Fruit fly (Drosophila melanogaster) whole organism, embryonic: Measurements from ENCODE around the gene UQCR-14.

Source experiments
- Aef1 ChIP-seq: fragments of 200-800 bp; sonication (Bioruptor generic); IDR thresholded peaks from 3 replicates; pipeline ENCODE4 v1.3.6; 2022; ENCODE audit warnings: missing biosample characterization, missing genetic modification characterization
- Antp ChIP-seq: fragments of 200-800 bp; sonication (Bioruptor generic); optimal IDR thresholded peaks from 3 replicates; lab custom pipeline; 2016; ENCODE audit warnings: missing biosample characterization, missing genetic modification characterization
- Bdp1 ChIP-seq: fragments of 200-800 bp; sonication (Bioruptor generic); optimal IDR thresholded peaks from 3 replicates; lab custom pipeline; 2016; ENCODE audit warnings: missing biosample characterization, missing genetic modification characterization
- Bteb2 ChIP-seq: fragments of 200-800 bp; sonication (Bioruptor generic); optimal IDR thresholded peaks from 2 replicates; lab custom pipeline; 2016; ENCODE audit warnings: missing biosample characterization, missing genetic modification characterization
- CG12155 ChIP-seq: fragments of 200-800 bp; sonication (Bioruptor generic); optimal IDR thresholded peaks from 3 replicates; lab custom pipeline; 2016; ENCODE audit warnings: missing biosample characterization, missing genetic modification characterization
- CG12391 ChIP-seq: fragments of 200-800 bp; sonication (Bioruptor generic); optimal IDR thresholded peaks from 3 replicates; lab custom pipeline; 2018; ENCODE audit warnings: missing biosample characterization, mild to moderate bottlenecking, missing genetic modification characterization, moderate library complexity
- CG12744 ChIP-seq: fragments of 200-800 bp; sonication (Bioruptor generic); optimal IDR thresholded peaks from 2 replicates; lab custom pipeline; 2016; ENCODE audit warnings: missing biosample characterization, missing genetic modification characterization
- CG15514 ChIP-seq: fragments of 200-800 bp; sonication (Bioruptor generic); optimal IDR thresholded peaks from 3 replicates; lab custom pipeline; 2017; ENCODE audit warnings: missing biosample characterization, missing genetic modification characterization, mild to moderate bottlenecking, moderate library complexity, missing genetic modification reagents
- CG18011 ChIP-seq: fragments of 200-800 bp; sonication (Bioruptor generic); optimal IDR thresholded peaks from 2 replicates; lab custom pipeline; 2017; ENCODE audit warnings: missing biosample characterization, missing genetic modification characterization, mild to moderate bottlenecking, moderate library complexity, missing genotype
- CG18764 ChIP-seq: fragments of 200-800 bp; sonication (Bioruptor generic); optimal IDR thresholded peaks from 3 replicates; lab custom pipeline; 2016; ENCODE audit warnings: missing biosample characterization, missing genetic modification characterization
- CG2199 ChIP-seq: fragments of 200-800 bp; sonication (Bioruptor generic); IDR thresholded peaks from 3 replicates; pipeline ENCODE4 v1.3.6; 2022; ENCODE audit warnings: missing biosample characterization, missing genetic modification characterization
- CG30431 ChIP-seq: fragments of 200-800 bp; sonication (Bioruptor generic); optimal IDR thresholded peaks from 2 replicates; lab custom pipeline; 2017; ENCODE audit warnings: missing biosample characterization, missing genetic modification characterization
- CG3726 ChIP-seq: fragments of 200-800 bp; sonication (Bioruptor generic); IDR thresholded peaks from 3 replicates; pipeline ENCODE4, ENCODE4 v1.3.6; 2022; ENCODE audit warnings: missing biosample characterization, missing genetic modification characterization
- CG3995 ChIP-seq: fragments of 200-800 bp; sonication (Bioruptor generic); optimal IDR thresholded peaks from 3 replicates; lab custom pipeline; 2016; ENCODE audit warnings: missing biosample characterization, missing genetic modification characterization
- CG42726 ChIP-seq: fragments of 200-800 bp; sonication (Bioruptor generic); IDR thresholded peaks from 2 replicates; pipeline ENCODE4 v1.3.6; 2022; ENCODE audit warnings: missing biosample characterization, missing genetic modification characterization; ENCODE audit not compliant: partially characterized antibody
- CG5245 ChIP-seq: fragments of 200-800 bp; sonication (Bioruptor generic); optimal IDR thresholded peaks from 3 replicates; lab custom pipeline; 2016; ENCODE audit warnings: missing biosample characterization, missing genetic modification characterization
- CG5953 ChIP-seq: fragments of 200-800 bp; sonication (Bioruptor generic); IDR thresholded peaks from 2 replicates; pipeline ENCODE4 v1.3.6; 2022; ENCODE audit warnings: missing biosample characterization, missing genetic modification characterization
- CG6654 ChIP-seq: fragments of 200-800 bp; sonication (Bioruptor generic); optimal IDR thresholded peaks from 2 replicates; lab custom pipeline; 2017; ENCODE audit warnings: missing biosample characterization, mild to moderate bottlenecking, missing genetic modification characterization
- CG8944 ChIP-seq: fragments of 200-800 bp; sonication (Bioruptor generic); optimal IDR thresholded peaks from 3 replicates; lab custom pipeline; 2016; ENCODE audit warnings: missing biosample characterization, missing genetic modification characterization
- D19A ChIP-seq: fragments of 200-800 bp; optimal IDR thresholded peaks from 3 replicates; lab custom pipeline; 2019; ENCODE audit warnings: missing biosample characterization, mild to moderate bottlenecking, missing genetic modification characterization, moderate library complexity
- Dip2 ChIP-seq: fragments of 200-800 bp; sonication (Bioruptor generic); IDR thresholded peaks from 2 replicates; pipeline ENCODE4 v1.3.6; 2022; ENCODE audit warnings: missing biosample characterization, missing genetic modification characterization
- Ets97D ChIP-seq: fragments of 200-800 bp; sonication (Bioruptor generic); optimal IDR thresholded peaks from 3 replicates; lab custom pipeline; 2016; ENCODE audit warnings: missing biosample characterization, missing genetic modification characterization
- H2.0 ChIP-seq: fragments of 200-800 bp; sonication (Bioruptor generic); IDR thresholded peaks from 2 replicates; pipeline ENCODE4 v1.3.6; 2022; ENCODE audit warnings: missing biosample characterization, missing genetic modification characterization
- Hmr ChIP-seq: fragments of 200-800 bp; sonication (Bioruptor generic); optimal IDR thresholded peaks from 3 replicates; lab custom pipeline; 2017; ENCODE audit warnings: mild to moderate bottlenecking, missing biosample characterization, missing genetic modification reagents, missing genetic modification characterization
- Lim3 ChIP-seq: fragments of 200-800 bp; sonication (Bioruptor generic); IDR thresholded peaks from 2 replicates; pipeline ENCODE4 v1.3.6; 2022; ENCODE audit warnings: missing biosample characterization, missing genetic modification characterization
- Mes4 ChIP-seq: fragments of 200-800 bp; sonication (Bioruptor generic); optimal IDR thresholded peaks from 2 replicates; lab custom pipeline; 2016; ENCODE audit warnings: missing biosample characterization, missing genetic modification characterization
- NC2β ChIP-seq: fragments of 200-800 bp; sonication (Bioruptor generic); optimal IDR thresholded peaks from 2 replicates; lab custom pipeline; 2016; ENCODE audit warnings: missing biosample characterization, missing genetic modification characterization
- Six4 ChIP-seq: fragments of 200-800 bp; sonication (Bioruptor generic); optimal IDR thresholded peaks from 2 replicates; lab custom pipeline; 2016; ENCODE audit warnings: missing biosample characterization, missing genetic modification characterization
- Sry-δ ChIP-seq: fragments of 200-800 bp; sonication (Bioruptor generic); optimal IDR thresholded peaks from 2 replicates; lab custom pipeline; 2016; ENCODE audit warnings: missing biosample characterization, missing genetic modification characterization
- ato ChIP-seq: fragments of 200-800 bp; sonication (Bioruptor generic); IDR thresholded peaks from 2 replicates; pipeline ENCODE4 v1.3.6; 2022; ENCODE audit warnings: missing biosample characterization, missing genetic modification characterization; ENCODE audit not compliant: partially characterized antibody
- bbx ChIP-seq: fragments of 200-800 bp; sonication (Bioruptor generic); IDR thresholded peaks from 2 replicates; pipeline ENCODE4 v1.3.6; 2022; ENCODE audit warnings: missing biosample characterization, missing genetic modification characterization; ENCODE audit not compliant: partially characterized antibody
- br ChIP-seq: fragments of >200 bp; optimal IDR thresholded peaks from 2 replicates; lab custom pipeline; 2017
- chinmo ChIP-seq: fragments of 200-800 bp; sonication (Bioruptor generic); IDR thresholded peaks from 4 replicates; pipeline ENCODE4 v1.3.6; 2022; ENCODE audit warnings: missing biosample characterization, missing genetic modification characterization; ENCODE audit not compliant: partially characterized antibody
- croc ChIP-seq: fragments of 200-800 bp; sonication (Bioruptor generic); conservative IDR thresholded peaks from 3 replicates; pipeline ENCODE4 v1.3.6; 2022; ENCODE audit warnings: missing biosample characterization, missing genetic modification characterization
- dan ChIP-seq: fragments of 200-800 bp; sonication (Bioruptor generic); IDR thresholded peaks from 2 replicates; pipeline ENCODE4 v1.3.6; 2022; ENCODE audit warnings: missing biosample characterization, missing genetic modification characterization
- eve ChIP-seq, 2 experiments: fragments of >200 bp; optimal IDR thresholded peaks; 2 replicates each; lab custom pipeline; 2017; ENCODE audit warnings: missing biosample characterization in 2 of 2, missing genetic modification characterization in 2 of 2
- fru ChIP-seq: fragments of >200 bp; optimal IDR thresholded peaks from 2 replicates; lab custom pipeline; 2017
- gfzf ChIP-seq: fragments of 200-800 bp; sonication (Bioruptor generic); optimal IDR thresholded peaks from 2 replicates; lab custom pipeline; 2016; ENCODE audit warnings: missing biosample characterization, mild to moderate bottlenecking, missing genetic modification characterization, moderate library complexity
- gro ChIP-seq: fragments of 200-800 bp; sonication (Bioruptor generic); optimal IDR thresholded peaks from 2 replicates; lab custom pipeline; 2016; ENCODE audit warnings: missing biosample characterization, missing genetic modification characterization
- gsb-n ChIP-seq: fragments of 200-800 bp; sonication (Bioruptor generic); optimal IDR thresholded peaks from 3 replicates; lab custom pipeline; 2018; ENCODE audit warnings: missing biosample characterization, mild to moderate bottlenecking, missing genetic modification characterization
- kay ChIP-seq: fragments of 200-800 bp; sonication (Bioruptor generic); optimal IDR thresholded peaks from 2 replicates; lab custom pipeline; 2016; ENCODE audit warnings: missing biosample characterization, missing genetic modification characterization
- oc ChIP-seq: fragments of 200-800 bp; sonication (Bioruptor generic); optimal IDR thresholded peaks from 2 replicates; lab custom pipeline; 2018; ENCODE audit warnings: missing biosample characterization, mild to moderate bottlenecking, missing genetic modification characterization, moderate library complexity
- otp ChIP-seq: fragments of 200-800 bp; sonication (Bioruptor generic); IDR thresholded peaks from 3 replicates; pipeline ENCODE4, ENCODE4 v1.3.6; 2022; ENCODE audit warnings: missing biosample characterization, missing genetic modification characterization
- p53 ChIP-seq: fragments of 200-800 bp; sonication (Bioruptor generic); optimal IDR thresholded peaks from 2 replicates; lab custom pipeline; 2016; ENCODE audit warnings: missing biosample characterization, missing genetic modification characterization
- psq ChIP-seq: fragments of 200-800 bp; sonication (Bioruptor generic); optimal IDR thresholded peaks from 2 replicates; lab custom pipeline; 2017; ENCODE audit warnings: missing biosample characterization, missing genetic modification characterization
- ranshi ChIP-seq: fragments of 200-800 bp; sonication (Bioruptor generic); IDR thresholded peaks from 2 replicates; pipeline ENCODE4 v1.3.6; 2022; ENCODE audit warnings: missing biosample characterization, missing genetic modification characterization
- sim ChIP-seq: fragments of 200-800 bp; sonication (Bioruptor generic); IDR thresholded peaks from 2 replicates; pipeline ENCODE4 v1.3.6; 2022; ENCODE audit warnings: missing biosample characterization, missing genetic modification characterization
- tna ChIP-seq: fragments of 200-800 bp; sonication (Bioruptor generic); IDR thresholded peaks from 2 replicates; pipeline ENCODE4 v1.3.6; 2022; ENCODE audit warnings: missing biosample characterization, missing genetic modification characterization; ENCODE audit not compliant: partially characterized antibody
- trh ChIP-seq: fragments of 200-800 bp; sonication (Bioruptor generic); optimal IDR thresholded peaks from 2 replicates; lab custom pipeline; 2016; ENCODE audit warnings: missing biosample characterization, missing genetic modification characterization
- wdn ChIP-seq: fragments of 200-800 bp; sonication (Bioruptor generic); IDR thresholded peaks from 2 replicates; pipeline ENCODE4 v1.3.6; 2022; ENCODE audit warnings: missing biosample characterization, missing genetic modification characterization
- z ChIP-seq: fragments of 200-800 bp; sonication (Bioruptor generic); IDR thresholded peaks from 3 replicates; pipeline ENCODE4 v1.3.6; 2022; ENCODE audit warnings: missing biosample characterization, missing genetic modification characterization

The UQCR-14 gene

DNA sequence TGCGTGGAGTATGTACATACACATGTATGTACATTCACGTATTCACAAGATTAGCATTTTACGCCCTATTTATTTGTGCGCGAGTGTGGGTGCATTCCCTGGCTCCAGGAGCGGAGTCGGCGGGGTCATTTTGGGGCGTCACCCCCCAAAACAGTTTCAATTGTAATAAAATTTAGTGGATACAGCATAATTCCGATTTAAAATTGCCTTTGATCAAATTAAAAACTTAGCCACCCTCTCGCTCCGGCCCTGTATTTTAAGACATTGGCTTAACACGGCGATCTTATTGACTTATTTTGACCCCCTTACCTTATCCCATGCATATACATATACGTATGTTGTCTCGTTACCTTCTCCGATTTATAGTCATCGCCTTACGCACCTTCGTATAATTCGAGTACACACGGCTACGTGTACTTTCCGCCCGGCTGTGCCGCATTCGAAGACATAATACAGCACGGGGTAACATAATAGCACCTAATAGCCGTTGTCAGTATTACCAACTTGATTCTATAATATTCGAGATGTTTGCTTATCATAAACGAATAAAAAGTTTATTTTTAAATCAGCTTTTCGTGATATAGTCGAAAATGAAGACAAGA lies 6.6 kb upstream of the UQCR-14 start (continued):
- TF ChIP-seq otp (peak; percentile 85), eve (GFP tag; optimal IDR thresholded peaks at IDR 0.05; lab: Kevin White, UChicago) (peak in 1 of 2 experiments; percentile 84), tna (GFP tag; lab: Robert Waterston, UW) (no peak), CG30431 (GFP tag; lab: Kevin White, UChicago) (peak; percentile 69), ranshi (GFP tag; lab: Robert Waterston, UW) (peak; percentile 92), Antp (GFP tag; lab: Kevin White, UChicago) (peak; percentile 95), trh (GFP tag; lab: Kevin White, UChicago) (no peak), CG12155 (GFP tag; lab: Kevin White, UChicago) (peak; percentile 69), CG15514 (GFP tag; lab: Kevin White, UChicago) (peak; percentile 50), Bteb2 (GFP tag; lab: Kevin White, UChicago) (peak; percentile 22), sim (GFP tag; lab: Robert Waterston, UW) (peak; percentile 83), br (lab: Kevin White, UChicago) (no peak), CG3995 (peak; percentile 33), croc (GFP tag; lab: Robert Waterston, UW) (peak; percentile 83), CG12744 (peak; percentile 18), gfzf (GFP tag; lab: Kevin White, UChicago) (no peak), Dip2 (GFP tag; lab: Robert Waterston, UW) (peak; percentile 56; the same call in 1 of the 2 replicates), CG18011 (GFP tag; lab: Kevin White, UChicago) (no peak), wdn (GFP tag; lab: Robert Waterston, UW) (peak; percentile 60), chinmo (GFP tag; lab: Robert Waterston, UW) (0 out of 4 replicates have a peak, but pooled peaks have one; percentile 14), CG6654 (GFP tag; lab: Kevin White, UChicago) (peak; percentile 72), oc (tag; lab: Kevin White, UChicago) (peak; percentile 61), Mes4 (GFP tag; lab: Kevin White, UChicago) (peak; percentile 42), Aef1 (GFP tag; lab: Robert Waterston, UW) (peak; percentile 94), Sry-δ (peak; percentile 35), bbx (GFP tag; lab: Robert Waterston, UW) (peak; percentile 18; the same call in 1 of the 2 replicates), CG18764 (GFP tag; lab: Kevin White, UChicago) (no peak), CG5245 (peak; percentile 76), D19A (peak; percentile 64), CG42726 (GFP tag; lab: Robert Waterston, UW) (peak; percentile 79), CG12391 (peak; percentile 46), kay (peak; percentile 32), Bdp1 (peak; percentile 31), Lim3 (GFP tag; lab: Robert Waterston, UW) (peak; percentile 58; the same call in 1 of the 2 replicates), CG8944 (peak; percentile 86), z (GFP tag; lab: Robert Waterston, UW) (no peak), p53 (GFP tag; lab: Kevin White, UChicago) (peak; percentile 77), CG3726 (GFP tag; lab: Robert Waterston, UW) (peak; percentile 86; the same call in 1 of the 3 replicates), ato (GFP tag; lab: Robert Waterston, UW) (no peak), Ets97D (GFP tag; lab: Kevin White, UChicago) (peak; percentile 40), dan (GFP tag; lab: Robert Waterston, UW) (no peak; the same call in 1 of the 2 replicates), NC2β (peak; percentile 30), fru (no peak), Hmr (GFP tag; lab: Kevin White, UChicago) (peak; percentile 60), H2.0 (peak; percentile 89), CG2199 (peak; percentile 84), gsb-n (tag; lab: Kevin White, UChicago) (peak; percentile 37), gro (GFP tag; lab: Kevin White, UChicago) (peak; percentile 21), CG5953 (GFP tag; lab: Robert Waterston, UW) (peak; percentile 83), Six4 (GFP tag; lab: Kevin White, UChicago) (peak; percentile 58), psq (GFP tag; lab: Kevin White, UChicago) (no peak)
